Fruit fly (Drosophila melanogaster) whole organism, embryonic: ENCODE results near the gene CG33640.
A peak's percentile ranks its signal among the peaks of the same experiment; 100 is the strongest.

Experiments
- Atf-2 ChIP-seq: fragments of 200-800 bp; sonication (Bioruptor generic); optimal IDR thresholded peaks from 2 replicates; lab custom pipeline; 2016; ENCODE audit warnings: missing biosample characterization, missing genetic modification characterization
- CG10209 ChIP-seq: fragments of 200-800 bp; sonication (Bioruptor generic); optimal IDR thresholded peaks from 3 replicates; lab custom pipeline; 2017; ENCODE audit warnings: missing biosample characterization, mild to moderate bottlenecking, missing genetic modification characterization, missing genetic modification reagents
- CG10274 ChIP-seq: fragments of 200-800 bp; sonication (Bioruptor generic); optimal IDR thresholded peaks from 3 replicates; lab custom pipeline; 2017; ENCODE audit warnings: missing biosample characterization, mild to moderate bottlenecking, missing genetic modification characterization
- CG11085 ChIP-seq: fragments of 200-800 bp; sonication (Bioruptor generic); IDR thresholded peaks from 2 replicates; pipeline ENCODE4 v1.3.6; 2022; ENCODE audit warnings: missing biosample characterization, missing genetic modification characterization
- CG11398 ChIP-seq: fragments of 200-800 bp; sonication (Bioruptor generic); optimal IDR thresholded peaks from 2 replicates; lab custom pipeline; 2016; ENCODE audit warnings: missing biosample characterization, missing genetic modification characterization
- CG12104 ChIP-seq: fragments of 200-800 bp; sonication (Bioruptor generic); optimal IDR thresholded peaks from 3 replicates; lab custom pipeline; 2016; ENCODE audit warnings: missing biosample characterization, missing genetic modification characterization
- CG13296 ChIP-seq: fragments of 200-800 bp; sonication (Bioruptor generic); optimal IDR thresholded peaks from 3 replicates; lab custom pipeline; 2018; ENCODE audit warnings: missing biosample characterization, mild to moderate bottlenecking, missing genetic modification characterization
- CG14965 ChIP-seq: fragments of 200-800 bp; sonication (Bioruptor generic); optimal IDR thresholded peaks from 2 replicates; lab custom pipeline; 2016; ENCODE audit warnings: missing biosample characterization, missing genetic modification characterization, borderline replicate concordance
- CG15696 ChIP-seq: fragments of 200-800 bp; sonication (Bioruptor generic); optimal IDR thresholded peaks from 2 replicates; lab custom pipeline; 2019; ENCODE audit warnings: missing biosample characterization, mild to moderate bottlenecking, missing genetic modification characterization, moderate library complexity
- CG17359 ChIP-seq: fragments of 200-800 bp; sonication (Bioruptor generic); optimal IDR thresholded peaks from 3 replicates; lab custom pipeline; 2018; ENCODE audit warnings: missing biosample characterization, mild to moderate bottlenecking, missing genetic modification characterization, moderate library complexity
- CG17912 ChIP-seq: fragments of 200-800 bp; sonication (Bioruptor generic); optimal IDR thresholded peaks from 2 replicates; lab custom pipeline; 2018; ENCODE audit warnings: missing biosample characterization, mild to moderate bottlenecking, missing genetic modification characterization
- CG2202 ChIP-seq: fragments of 200-800 bp; sonication (Bioruptor generic); optimal IDR thresholded peaks from 2 replicates; lab custom pipeline; 2018; ENCODE audit warnings: missing biosample characterization, mild to moderate bottlenecking, missing genetic modification characterization
- CG3407 ChIP-seq: fragments of 200-800 bp; sonication (Bioruptor generic); optimal IDR thresholded peaks from 2 replicates; lab custom pipeline; 2018; ENCODE audit warnings: missing biosample characterization, mild to moderate bottlenecking, missing genetic modification characterization
- CG43689 ChIP-seq: fragments of 200-800 bp; sonication (Bioruptor generic); IDR thresholded peaks from 2 replicates; pipeline ENCODE4 v1.3.6; 2022; ENCODE audit warnings: missing biosample characterization, missing genetic modification characterization
- CG4854 ChIP-seq: fragments of 200-800 bp; sonication (Bioruptor generic); optimal IDR thresholded peaks from 2 replicates; lab custom pipeline; 2016; ENCODE audit warnings: missing biosample characterization, missing genetic modification characterization, inconsistent platforms
- CG6175 ChIP-seq: fragments of 200-800 bp; sonication (Bioruptor generic); IDR thresholded peaks from 3 replicates; pipeline ENCODE4 v1.3.6; 2022; ENCODE audit warnings: missing biosample characterization, missing genetic modification characterization
- CG6654 ChIP-seq: fragments of 200-800 bp; sonication (Bioruptor generic); optimal IDR thresholded peaks from 2 replicates; lab custom pipeline; 2017; ENCODE audit warnings: missing biosample characterization, mild to moderate bottlenecking, missing genetic modification characterization
- CG6854 ChIP-seq: fragments of 200-800 bp; sonication (Bioruptor generic); optimal IDR thresholded peaks from 3 replicates; lab custom pipeline; 2017; ENCODE audit warnings: missing biosample characterization, mild to moderate bottlenecking, missing genetic modification characterization
- CG7745 ChIP-seq: fragments of 200-800 bp; sonication (Bioruptor generic); optimal IDR thresholded peaks from 2 replicates; lab custom pipeline; 2018; ENCODE audit warnings: missing biosample characterization, mild to moderate bottlenecking, missing genetic modification characterization, moderate library complexity
- CG7963 ChIP-seq: fragments of 200-800 bp; sonication (Bioruptor generic); IDR thresholded peaks from 3 replicates; pipeline ENCODE4 v1.3.6; 2022; ENCODE audit warnings: missing biosample characterization, missing genetic modification characterization; ENCODE audit not compliant: partially characterized antibody
- CG8924 ChIP-seq: fragments of 200-800 bp; optimal IDR thresholded peaks from 3 replicates; lab custom pipeline; 2019; ENCODE audit warnings: missing biosample characterization, mild to moderate bottlenecking, missing genetic modification characterization, moderate library complexity
- Chrac-16 ChIP-seq: fragments of 200-800 bp; sonication (Bioruptor generic); optimal IDR thresholded peaks from 3 replicates; lab custom pipeline; 2016; ENCODE audit warnings: missing biosample characterization, missing genetic modification characterization
- Ets97D ChIP-seq: fragments of 200-800 bp; sonication (Bioruptor generic); optimal IDR thresholded peaks from 3 replicates; lab custom pipeline; 2016; ENCODE audit warnings: missing biosample characterization, missing genetic modification characterization
- GATAe ChIP-seq: fragments of 200-800 bp; sonication (Bioruptor generic); conservative IDR thresholded peaks from 2 replicates; pipeline ENCODE4 v1.3.6; 2022; ENCODE audit warnings: missing biosample characterization, missing genetic modification characterization
- Meics ChIP-seq: fragments of 200-800 bp; sonication (Bioruptor generic); optimal IDR thresholded peaks from 2 replicates; lab custom pipeline; 2017; ENCODE audit warnings: missing biosample characterization, mild to moderate bottlenecking, missing genetic modification characterization
- NC2β ChIP-seq: fragments of 200-800 bp; sonication (Bioruptor generic); optimal IDR thresholded peaks from 2 replicates; lab custom pipeline; 2016; ENCODE audit warnings: missing biosample characterization, missing genetic modification characterization
- Nf-YC ChIP-seq: fragments of 200-800 bp; optimal IDR thresholded peaks from 3 replicates; lab custom pipeline; 2019; ENCODE audit warnings: missing biosample characterization, mild to moderate bottlenecking, missing genetic modification characterization, moderate library complexity
- NfI ChIP-seq: fragments of 200-800 bp; sonication (Bioruptor generic); optimal IDR thresholded peaks from 3 replicates; lab custom pipeline; 2018; ENCODE audit warnings: missing biosample characterization, mild to moderate bottlenecking, missing genetic modification characterization, moderate library complexity
- Taf1 ChIP-seq: fragments of 200-800 bp; sonication (Bioruptor generic); IDR thresholded peaks from 2 replicates; pipeline ENCODE4 v1.3.6; 2022; ENCODE audit warnings: missing biosample characterization, missing genetic modification characterization
- YL-1 ChIP-seq: fragments of 200-800 bp; sonication (Bioruptor generic); optimal IDR thresholded peaks from 3 replicates; lab custom pipeline; 2017; ENCODE audit warnings: missing biosample characterization, mild to moderate bottlenecking, missing genetic modification characterization
- al ChIP-seq: fragments of 200-800 bp; sonication (Bioruptor generic); IDR thresholded peaks from 2 replicates; pipeline ENCODE4 v1.3.6; 2022; ENCODE audit warnings: missing biosample characterization, missing genetic modification characterization
- ato ChIP-seq: fragments of 200-800 bp; sonication (Bioruptor generic); IDR thresholded peaks from 2 replicates; pipeline ENCODE4 v1.3.6; 2022; ENCODE audit warnings: missing biosample characterization, missing genetic modification characterization; ENCODE audit not compliant: partially characterized antibody
- bigmax ChIP-seq: fragments of 200-800 bp; sonication (Bioruptor generic); optimal IDR thresholded peaks from 2 replicates; lab custom pipeline; 2018; ENCODE audit warnings: missing biosample characterization, mild to moderate bottlenecking, missing genetic modification characterization
- dati ChIP-seq: fragments of 200-800 bp; sonication (Bioruptor generic); IDR thresholded peaks from 2 replicates; pipeline ENCODE4 v1.3.6; 2022; ENCODE audit warnings: missing biosample characterization, missing genetic modification characterization
- hth ChIP-seq: fragments of >200 bp; optimal IDR thresholded peaks from 2 replicates; lab custom pipeline; 2017; ENCODE audit warnings: inconsistent platforms
- klu ChIP-seq: fragments of 200-800 bp; sonication (Bioruptor generic); IDR thresholded peaks from 2 replicates; pipeline ENCODE4 v1.3.6; 2022; ENCODE audit warnings: missing biosample characterization, missing genetic modification characterization
- lbe ChIP-seq: fragments of 200-800 bp; sonication (Bioruptor generic); optimal IDR thresholded peaks from 2 replicates; lab custom pipeline; 2016; ENCODE audit warnings: missing biosample characterization, mild to moderate bottlenecking, missing genetic modification characterization
- lola ChIP-seq, 3 experiments: fragments of >200 bp in 2 of 3; fragments of 200-800 bp in 1 of 3; sonication (Bioruptor generic) in 1 of 3; optimal IDR thresholded peaks; 2 replicates each; lab custom pipeline; 2017 to 2019; ENCODE audit warnings: missing biosample characterization in 3 of 3, missing genetic modification characterization in 3 of 3, mild to moderate bottlenecking in 1 of 3, moderate library complexity in 1 of 3
- mam ChIP-seq: fragments of 200-800 bp; sonication (Bioruptor generic); optimal IDR thresholded peaks from 3 replicates; lab custom pipeline; 2016; ENCODE audit warnings: missing biosample characterization, missing genetic modification characterization
- nmo ChIP-seq: fragments of 200-800 bp; sonication (Bioruptor generic); optimal IDR thresholded peaks from 2 replicates; lab custom pipeline; 2018; ENCODE audit warnings: missing biosample characterization, mild to moderate bottlenecking, missing genetic modification characterization, moderate library complexity
- phol ChIP-seq: fragments of 200-800 bp; sonication (Bioruptor generic); optimal IDR thresholded peaks from 3 replicates; lab custom pipeline; 2018; ENCODE audit warnings: missing biosample characterization, mild to moderate bottlenecking, missing genetic modification characterization, moderate library complexity
- sisA ChIP-seq: fragments of 200-800 bp; sonication (Bioruptor generic); IDR thresholded peaks from 2 replicates; pipeline ENCODE4 v1.3.6; 2022; ENCODE audit warnings: missing biosample characterization, missing genetic modification characterization
- sr ChIP-seq: fragments of 200-800 bp; sonication (Bioruptor generic); IDR thresholded peaks from 3 replicates; pipeline ENCODE4 v1.3.6; 2022; ENCODE audit warnings: missing biosample characterization, missing genetic modification characterization
- stwl ChIP-seq: fragments of 200-800 bp; sonication (Bioruptor generic); optimal IDR thresholded peaks from 3 replicates; lab custom pipeline; 2018; ENCODE audit warnings: missing biosample characterization, mild to moderate bottlenecking, missing genetic modification characterization, moderate library complexity
- tap ChIP-seq: fragments of 200-800 bp; optimal IDR thresholded peaks from 3 replicates; lab custom pipeline; 2019; ENCODE audit warnings: missing biosample characterization, mild to moderate bottlenecking, missing genetic modification characterization, moderate library complexity
- zfh2 ChIP-seq: fragments of 200-800 bp; sonication (Bioruptor generic); optimal IDR thresholded peaks from 2 replicates; lab custom pipeline; 2016; ENCODE audit warnings: missing biosample characterization, missing genetic modification characterization

CG33640 gene

DNA sequence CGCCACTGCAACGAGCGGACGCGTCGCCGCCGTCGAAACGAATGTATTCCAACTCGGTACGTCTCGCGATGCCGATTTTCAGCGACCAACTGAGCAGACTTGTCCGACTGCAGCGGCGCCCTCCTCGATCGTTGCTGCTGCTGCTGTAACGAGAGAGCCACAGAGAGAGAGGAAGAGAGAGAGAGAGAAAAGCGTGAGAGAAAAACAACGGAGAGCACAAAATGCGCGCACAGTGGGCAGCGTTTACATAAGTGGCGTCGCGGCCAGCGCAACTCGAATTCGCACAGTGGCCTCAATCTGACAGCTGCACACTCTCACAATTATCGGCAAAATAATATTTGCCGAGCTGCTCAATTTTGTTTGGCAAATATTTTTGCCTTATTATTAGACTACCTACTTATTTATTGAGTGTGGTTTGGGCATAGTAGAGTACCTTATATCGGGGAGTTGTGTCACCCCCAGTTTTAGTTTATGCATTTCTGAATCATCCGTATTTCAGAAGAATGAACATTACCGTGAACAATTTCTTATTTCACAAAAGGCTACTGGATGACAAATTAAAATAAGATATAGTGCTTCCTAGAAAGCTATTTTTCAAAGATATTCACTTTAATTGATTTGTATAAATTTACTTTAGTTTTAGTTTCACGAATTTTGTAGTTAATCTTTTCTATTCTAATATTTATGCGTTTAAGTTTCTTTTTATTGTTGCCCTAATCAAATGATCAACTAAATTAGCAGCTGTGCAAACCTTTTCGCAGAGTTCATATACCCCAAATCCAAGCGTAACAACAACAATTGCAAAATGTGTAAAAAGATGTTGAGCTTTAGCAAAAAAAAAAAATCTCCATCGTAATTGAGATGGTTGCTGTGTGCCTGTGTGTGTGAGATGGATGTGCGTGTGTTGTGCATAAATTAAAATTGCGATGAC lies 14.0 kb upstream of the CG33640 start (continued):
- TF ChIP-seq Ets97D (GFP tag; lab: Kevin White, UChicago) (peak; percentile 10), al (GFP tag; lab: Robert Waterston, UW) (peak; percentile 60; the same call in 1 of the 2 replicates), CG8924 (peak; percentile 25), dati (GFP tag; lab: Robert Waterston, UW) (no peak), stwl (no peak), CG10209 (GFP tag; lab: Kevin White, UChicago) (peak; percentile 56), phol (tag; lab: Kevin White, UChicago) (peak; percentile 51), CG4854 (no peak), CG17912 (GFP tag; lab: Kevin White, UChicago) (no peak), Meics (GFP tag; lab: Kevin White, UChicago) (peak; percentile 58), CG10274 (GFP tag; lab: Kevin White, UChicago) (peak; percentile 97), mam (GFP tag; lab: Kevin White, UChicago) (peak; percentile 74), lbe (GFP tag; lab: Kevin White, UChicago) (peak; percentile 69), CG3407 (no peak), CG14965 (GFP tag; lab: Kevin White, UChicago) (no peak), NC2β (GFP tag; lab: Kevin White, UChicago) (peak; percentile 32), bigmax (GFP tag; lab: Kevin White, UChicago) (no peak), CG43689 (no peak)

DNA sequence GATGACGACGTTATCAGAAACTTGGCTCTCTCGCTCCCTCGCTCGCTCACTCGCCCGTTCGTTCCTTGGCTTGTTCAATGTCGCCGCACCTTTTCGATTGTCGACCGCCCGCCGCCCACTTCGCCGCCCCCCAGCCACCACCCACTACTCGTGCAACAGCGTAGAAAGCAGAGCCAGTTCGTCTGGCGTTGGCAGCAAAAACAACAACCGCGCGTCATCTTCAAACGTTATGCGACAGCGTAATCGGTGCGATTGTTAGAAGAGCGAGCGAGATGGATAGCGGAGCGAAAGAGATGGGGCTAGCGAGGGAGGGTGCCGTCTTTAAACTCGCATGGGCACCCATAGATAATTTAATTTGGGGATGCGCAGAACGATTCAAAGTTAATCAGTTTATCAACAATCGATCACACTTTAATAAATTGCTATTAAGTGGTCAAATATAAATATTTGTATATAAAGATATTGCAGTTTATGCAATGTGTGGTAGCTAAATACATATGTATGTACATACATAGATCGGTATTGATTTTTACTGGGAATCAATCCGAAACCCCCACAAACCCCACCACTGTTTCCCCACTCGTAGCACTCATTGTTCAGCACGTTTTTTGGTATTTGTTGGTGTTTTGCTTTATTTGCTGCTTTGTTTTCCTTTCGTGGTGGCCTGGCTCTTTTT lies 13.2 kb upstream of the CG33640 start:
- TF ChIP-seq CG6854 (peak; percentile 62), Chrac-16 (peak; percentile 36), CG6654 (peak; percentile 34), CG13296 (peak; percentile 46), lola (GFP tag; optimal IDR thresholded peaks at IDR 0.05; lab: Kevin White, UChicago) (peak in 1 of 3 experiments; percentile 26), CG17359 (tag; lab: Kevin White, UChicago) (peak; percentile 38), NfI (peak; percentile 59), nmo (GFP tag; lab: Kevin White, UChicago) (peak; percentile 20), Atf-2 (no peak), hth (lab: Kevin White, UChicago) (no peak), Nf-YC (peak; percentile 26), sisA (peak; percentile 65), ato (GFP tag; lab: Robert Waterston, UW) (0 out of 2 replicates have a peak, but pooled peaks have one; percentile 12), CG11398 (GFP tag; lab: Kevin White, UChicago) (no peak), YL-1 (GFP tag; lab: Kevin White, UChicago) (no peak), CG43689 (peak; percentile 68), klu (GFP tag; lab: Robert Waterston, UW) (peak; percentile 60), CG7745 (tag; lab: Kevin White, UChicago) (no peak), zfh2 (peak; percentile 68), CG12104 (GFP tag; lab: Kevin White, UChicago) (no peak), CG2202 (tag; lab: Kevin White, UChicago) (no peak), GATAe (GFP tag; lab: Robert Waterston, UW) (no peak), CG11085 (GFP tag; lab: Robert Waterston, UW) (peak; percentile 60), sr (GFP tag; lab: Robert Waterston, UW) (peak; percentile 89), CG15696 (tag; lab: Kevin White, UChicago) (no peak), CG6175 (peak; percentile 99), CG7963 (GFP tag; lab: Robert Waterston, UW) (no peak), tap (peak; percentile 18), Taf1 (GFP tag; lab: Robert Waterston, UW) (peak; percentile 63; the same call in 1 of the 2 replicates)
